Worm (Caenorhabditis elegans): Measurements from ENCODE around the gene C54E10.7.

DNA sequence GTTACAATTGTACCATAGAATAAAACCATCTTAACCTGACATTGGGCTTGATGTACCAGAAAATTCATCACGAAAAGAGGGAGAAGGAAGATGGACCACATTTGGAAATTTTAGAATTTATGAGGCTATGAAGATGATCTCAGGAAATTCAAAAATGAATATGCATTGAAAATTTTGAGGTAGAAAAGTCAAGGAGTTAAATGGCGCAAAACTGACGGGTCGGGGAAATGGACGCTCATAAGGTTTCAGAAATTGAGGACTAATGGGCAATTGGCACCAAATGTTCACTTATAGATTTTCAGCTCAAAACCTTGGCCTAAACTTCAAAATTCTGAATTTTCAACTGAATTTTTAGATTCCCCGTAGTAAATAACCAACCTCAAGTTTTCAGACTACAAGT, 40.8 kb upstream of the C54E10.7 start, which contains the start of gene clec-255:
- TF ChIP-seq sea-1 (GFP tag; conservative IDR thresholded peaks at IDR 0.05) (no peak), ama-1 (optimal IDR thresholded peaks at IDR 0.05) (no peak), F13C5.2 (tag; optimal IDR thresholded peaks at IDR 0.05) (no peak), ceh-13 (GFP tag; optimal IDR thresholded peaks at IDR 0.05) (no peak), flt-1 (GFP tag; IDR thresholded peaks at IDR 0.05) (no peak), aly-1 (tag; optimal IDR thresholded peaks at IDR 0.05) (no peak)

Measured in whole organism, early embryonic.